Worm (Caenorhabditis elegans): Measurements from ENCODE around the gene R07G3.8.
A peak's percentile ranks its signal among the peaks of the same experiment; 100 is the strongest.

Gene R07G3.8

ce11 chrII:7607953-7608352 is 12.4 kb downstream of the R07G3.8 start, which contains the start of gene lips-17:
TSS of gene lips-17 (plus strand) at chrII:7608253.
- TF ChIP-seq zag-1 (tag; optimal IDR thresholded peaks at IDR 0.05) (no peak), dmd-6 (GFP tag; IDR thresholded peaks at IDR 0.05) (no peak), ZK546.5 (tag; optimal IDR thresholded peaks at IDR 0.05) (no peak), nhr-28 (tag; optimal IDR thresholded peaks at IDR 0.05) (no peak), jun-1 (tag; optimal IDR thresholded peaks at IDR 0.05) (no peak), snpc-1.2 (GFP tag; IDR thresholded peaks at IDR 0.05) (no peak), pha-4 (GFP tag; IDR thresholded peaks at IDR 0.05) (no peak), pha-4 (tag; optimal IDR thresholded peaks at IDR 0.05) (no peak), nhr-42 (GFP tag; IDR thresholded peaks at IDR 0.05) (no peak), sdz-12 (GFP tag; optimal IDR thresholded peaks at IDR 0.05) (no peak), nhr-11 (tag; optimal IDR thresholded peaks at IDR 0.05) (no peak), nhr-77 (tag; optimal IDR thresholded peaks at IDR 0.05) (no peak), ceh-28 (tag; optimal IDR thresholded peaks at IDR 0.05) (no peak), zip-11 (GFP tag; IDR thresholded peaks at IDR 0.05) (no peak), fos-1 (tag; optimal IDR thresholded peaks at IDR 0.05) (no peak), lir-3 (tag; optimal IDR thresholded peaks at IDR 0.05) (no peak)

ce11 chrII:7605306-7605705 is 15.0 kb downstream of the R07G3.8 start, which contains the start of gene osm-8:
TSS of gene osm-8 (minus strand) at chrII:7605406.
- TF ChIP-seq aha-1 (tag) (peak; percentile 24), hlh-11 (tag; optimal IDR thresholded peaks at IDR 0.05) (peak; percentile 10), nhr-11 (tag; optimal IDR thresholded peaks at IDR 0.05) (no peak)

DNA sequence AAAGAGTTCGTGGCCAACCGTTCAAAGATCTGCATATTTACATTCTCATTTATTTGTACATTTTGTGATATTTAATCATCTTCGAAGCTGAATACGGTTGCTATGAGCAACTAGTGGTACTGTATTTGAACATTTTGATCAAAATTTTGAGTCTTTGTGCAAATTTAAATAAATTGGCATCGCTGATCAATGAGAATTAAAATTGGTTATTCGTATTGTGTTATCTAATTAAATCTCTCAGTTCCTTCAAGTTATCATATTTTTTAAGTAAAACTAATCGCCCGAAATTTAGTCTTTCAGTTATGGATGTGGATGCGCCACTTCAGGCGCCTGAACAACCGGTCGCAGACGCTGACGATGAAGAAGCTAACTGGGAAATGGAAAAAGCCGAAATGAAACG is 21.0 kb downstream of the R07G3.8 start, which contains the start of gene npp-21:
Gene npp-21 (plus strand): TSS at position 301 of the 400 bp plus-strand sequence.
- TF ChIP-seq zfp-2 (tag; optimal IDR thresholded peaks at IDR 0.05), result no peak
- TF ChIP-seq skn-1 (tag; optimal IDR thresholded peaks at IDR 0.05), result no peak
- no peak for TF ChIP-seq unc-130 (GFP tag; optimal IDR thresholded peaks at IDR 0.05)
- TF ChIP-seq pqm-1 (tag; optimal IDR thresholded peaks at IDR 0.05), result no peak
- TF ChIP-seq F44E2.7 (GFP tag; IDR thresholded peaks at IDR 0.05), result no peak
- TF ChIP-seq ztf-11 (tag; optimal IDR thresholded peaks at IDR 0.05), result no peak
- no peak for TF ChIP-seq daf-8 (GFP tag; IDR thresholded peaks at IDR 0.05)
- TF ChIP-seq attf-4 (tag; optimal IDR thresholded peaks at IDR 0.05), result no peak
- no peak for TF ChIP-seq daf-12 (tag; optimal IDR thresholded peaks at IDR 0.05)
- no peak for TF ChIP-seq unc-39 (tag; optimal IDR thresholded peaks at IDR 0.05)
- no peak for TF ChIP-seq Y105C5A.15 (GFP tag; IDR thresholded peaks at IDR 0.05)
- TF ChIP-seq T20F7.1 (GFP tag; optimal IDR thresholded peaks at IDR 0.05), result no peak
- TF ChIP-seq mxl-2 (GFP tag; conservative IDR thresholded peaks at IDR 0.05), result no peak
- TF ChIP-seq nhr-10 (tag; optimal IDR thresholded peaks at IDR 0.05), result no peak
- TF ChIP-seq php-3 (GFP tag; IDR thresholded peaks at IDR 0.05), result no peak

- peak; percentile 30 for TF ChIP-seq dpl-1 (GFP tag; optimal IDR thresholded peaks at IDR 0.05)
- TF ChIP-seq arid-1 (GFP tag; conservative IDR thresholded peaks at IDR 0.05), result no peak
- TF ChIP-seq mes-2 (tag; optimal IDR thresholded peaks at IDR 0.05; ENCODE audit: poor library complexity, severe bottlenecking), result peak; percentile 40
Measured at ce11 chrII:7598702-7599314, 21.5 kb downstream of the R07G3.8 start, which contains the start of gene pgam-5. TSS of gene pgam-5 (minus strand) at chrII:7598752.

- TF ChIP-seq skn-1 (tag; optimal IDR thresholded peaks at IDR 0.05) (no peak), saeg-2 (GFP tag; IDR thresholded peaks at IDR 0.05) (no peak), lir-3 (tag; optimal IDR thresholded peaks at IDR 0.05) (no peak), fkh-10 (GFP tag; optimal IDR thresholded peaks at IDR 0.05) (no peak), pqm-1 (tag; optimal IDR thresholded peaks at IDR 0.05) (no peak), daf-8 (GFP tag; IDR thresholded peaks at IDR 0.05) (no peak), F26F4.8 (GFP tag; conservative IDR thresholded peaks at IDR 0.05) (no peak), nhr-6 (tag; optimal IDR thresholded peaks at IDR 0.05) (no peak), ceh-20 (GFP tag; IDR thresholded peaks at IDR 0.05) (no peak), ZK337.2 (GFP tag; IDR thresholded peaks at IDR 0.05) (no peak), ZK546.5 (tag; optimal IDR thresholded peaks at IDR 0.05) (no peak), dmd-8 (GFP tag; IDR thresholded peaks at IDR 0.05) (no peak), lin-15B (tag; optimal IDR thresholded peaks at IDR 0.05) (no peak), set-16 (GFP tag; IDR thresholded peaks at IDR 0.05) (no peak), nhr-11 (tag; optimal IDR thresholded peaks at IDR 0.05) (no peak), daf-16 (GFP tag; optimal IDR thresholded peaks at IDR 0.05) (no peak), daf-16 (tag; optimal IDR thresholded peaks at IDR 0.05) (no peak)
Measured at ce11 chrII:7594812-7595211, 25.5 kb downstream of the R07G3.8 start, which contains the start of gene syd-1. TSS of gene syd-1 (minus strand) at chrII:7594912.
